Worm (Caenorhabditis elegans): ENCODE results near the gene lact-4.

lact-4 gene

ce11 chrII:8449660-8450118 is 30.6 kb downstream of the lact-4 start, which contains the start of gene F22B5.4:
Gene F22B5.4 (plus strand): TSS chrII:8449710.
- no peak for TF ChIP-seq nhr-12 (tag; optimal IDR thresholded peaks at IDR 0.05)
- no peak for TF ChIP-seq lin-32 (GFP tag; optimal IDR thresholded peaks at IDR 0.05)
- no peak for TF ChIP-seq mab-5 (tag; optimal IDR thresholded peaks at IDR 0.05)
- no peak for TF ChIP-seq zip-8 (tag; optimal IDR thresholded peaks at IDR 0.05)
- no peak for TF ChIP-seq tbx-8 (GFP tag; optimal IDR thresholded peaks at IDR 0.05)
- TF ChIP-seq ztf-11 (tag; optimal IDR thresholded peaks at IDR 0.05) = no peak
- no peak for TF ChIP-seq lsy-2 (tag; optimal IDR thresholded peaks at IDR 0.05)

ce11 chrII:8446731-8447130 is 33.5 kb downstream of the lact-4 start, which contains the start of gene cut-3:
Gene cut-3 (minus strand): TSS chrII:8446831.
- no peak for TF ChIP-seq elt-1 (tag; optimal IDR thresholded peaks at IDR 0.05; ENCODE audit: borderline replicate concordance, insufficient read depth)
- no peak for TF ChIP-seq hlh-1 (tag; optimal IDR thresholded peaks at IDR 0.05)
- TF ChIP-seq nhr-28 (tag; optimal IDR thresholded peaks at IDR 0.05) = no peak
- no peak for TF ChIP-seq mep-1 (tag; optimal IDR thresholded peaks at IDR 0.05)
- TF ChIP-seq ztf-11 (tag; optimal IDR thresholded peaks at IDR 0.05) = no peak
- TF ChIP-seq ceh-83 (GFP tag; optimal IDR thresholded peaks at IDR 0.05) = no peak
- TF ChIP-seq lin-13 (tag; optimal IDR thresholded peaks at IDR 0.05) = no peak
- TF ChIP-seq ceh-43 (GFP tag; optimal IDR thresholded peaks at IDR 0.05) = no peak
- TF ChIP-seq lin-32 (GFP tag; optimal IDR thresholded peaks at IDR 0.05) = no peak
- TF ChIP-seq mls-2 (tag; optimal IDR thresholded peaks at IDR 0.05) = no peak
- no peak for TF ChIP-seq unc-62 (GFP tag; optimal IDR thresholded peaks at IDR 0.05)
- TF ChIP-seq lsy-2 (tag; optimal IDR thresholded peaks at IDR 0.05) = no peak
- TF ChIP-seq ceh-39 (tag; optimal IDR thresholded peaks at IDR 0.05) = no peak

ce11 chrII:8444007-8444406 is 36.3 kb downstream of the lact-4 start, which contains the start of gene evl-20:
Gene evl-20 (plus strand): TSS chrII:8444307.
- TF ChIP-seq cnd-1 (tag; optimal IDR thresholded peaks at IDR 0.05) = no peak
- no peak for TF ChIP-seq nhr-237 (tag; optimal IDR thresholded peaks at IDR 0.05)
- no peak for TF ChIP-seq tbx-8 (GFP tag; optimal IDR thresholded peaks at IDR 0.05)
- TF ChIP-seq ztf-11 (tag; optimal IDR thresholded peaks at IDR 0.05) = no peak
- TF ChIP-seq lsy-2 (tag; optimal IDR thresholded peaks at IDR 0.05) = no peak
- no peak for TF ChIP-seq lin-13 (tag; optimal IDR thresholded peaks at IDR 0.05)
- TF ChIP-seq mab-5 (tag; optimal IDR thresholded peaks at IDR 0.05) = no peak

- no peak for TF ChIP-seq nhr-2 (tag; optimal IDR thresholded peaks at IDR 0.05)
- TF ChIP-seq mls-2 (tag; optimal IDR thresholded peaks at IDR 0.05) = no peak
- no peak for TF ChIP-seq zip-8 (tag; optimal IDR thresholded peaks at IDR 0.05)
- TF ChIP-seq mab-5 (tag; optimal IDR thresholded peaks at IDR 0.05) = no peak
- TF ChIP-seq hlh-1 (tag; optimal IDR thresholded peaks at IDR 0.05) = no peak
- TF ChIP-seq nhr-237 (tag; optimal IDR thresholded peaks at IDR 0.05) = no peak
- TF ChIP-seq ceh-83 (GFP tag; optimal IDR thresholded peaks at IDR 0.05) = no peak
- TF ChIP-seq unc-120 (tag; optimal IDR thresholded peaks at IDR 0.05; ENCODE audit: poor library complexity, severe bottlenecking) = no peak
- no peak for TF ChIP-seq ham-2 (GFP tag; optimal IDR thresholded peaks at IDR 0.05)
- TF ChIP-seq unc-39 (tag; optimal IDR thresholded peaks at IDR 0.05) = no peak
- TF ChIP-seq cnd-1 (tag; optimal IDR thresholded peaks at IDR 0.05) = no peak
- no peak for TF ChIP-seq mep-1 (tag; optimal IDR thresholded peaks at IDR 0.05)
- no peak for TF ChIP-seq lsy-2 (tag; optimal IDR thresholded peaks at IDR 0.05)
- TF ChIP-seq ceh-43 (GFP tag; optimal IDR thresholded peaks at IDR 0.05) = no peak
- no peak for TF ChIP-seq nhr-76 (tag; optimal IDR thresholded peaks at IDR 0.05)
- TF ChIP-seq elt-1 (tag; optimal IDR thresholded peaks at IDR 0.05; ENCODE audit: borderline replicate concordance, insufficient read depth) = no peak
- no peak for TF ChIP-seq sem-2 (GFP tag; optimal IDR thresholded peaks at IDR 0.05)
Observed at ce11 chrII:8442717-8443223, 37.5 kb downstream of the lact-4 start, which contains the start of gene eif-3.G. Gene eif-3.G (plus strand): TSS chrII:8442767.

- peak; percentile 47 for TF ChIP-seq nhr-237 (tag; optimal IDR thresholded peaks at IDR 0.05)
- TF ChIP-seq ham-2 (GFP tag; optimal IDR thresholded peaks at IDR 0.05) = peak; percentile 33
- TF ChIP-seq snpc-4 (tag; optimal IDR thresholded peaks at IDR 0.05) = no peak
- peak; percentile 4 for TF ChIP-seq ces-1 (GFP tag; optimal IDR thresholded peaks at IDR 0.05)
- peak; percentile 78 for TF ChIP-seq unc-120 (tag; optimal IDR thresholded peaks at IDR 0.05; ENCODE audit: poor library complexity, severe bottlenecking)
- peak; percentile 17 for TF ChIP-seq lin-32 (GFP tag; optimal IDR thresholded peaks at IDR 0.05)
- peak; percentile 92 for TF ChIP-seq lsy-2 (tag; optimal IDR thresholded peaks at IDR 0.05)
- TF ChIP-seq mep-1 (tag; optimal IDR thresholded peaks at IDR 0.05) = peak; percentile 73
- TF ChIP-seq zip-8 (tag; optimal IDR thresholded peaks at IDR 0.05) = no peak
- TF ChIP-seq mab-5 (tag; optimal IDR thresholded peaks at IDR 0.05) = no peak
- TF ChIP-seq lin-13 (tag; optimal IDR thresholded peaks at IDR 0.05) = peak; percentile 34
- no peak for TF ChIP-seq drap-1 (GFP tag; optimal IDR thresholded peaks at IDR 0.05)
- peak; percentile 3 for TF ChIP-seq hlh-1 (tag; optimal IDR thresholded peaks at IDR 0.05)
- no peak for TF ChIP-seq flh-1 (GFP tag; optimal IDR thresholded peaks at IDR 0.05)
Observed at ce11 chrII:8442176-8442575, 38.1 kb downstream of the lact-4 start.

All from whole organism, mixed stage, embryonic.